Worm (Caenorhabditis elegans): ENCODE measurements around the gene Y55F3AM.13.
"Not testable (repeated sequence)": the region's sequence is repeated elsewhere in the genome, so short reads cannot be mapped to it uniquely, and the experiment has no call there.

ce11 chrIV:1061689-1062088 lies 5.6 kb upstream of the Y55F3AM.13 start:
- TF ChIP-seq snpc-4 (GFP tag; optimal IDR thresholded peaks at IDR 0.05); ztf-18 (tag; optimal IDR thresholded peaks at IDR 0.05); snpc-1.1 (tag; optimal IDR thresholded peaks at IDR 0.05; ENCODE audit: insufficient read depth); nhr-27 (tag; optimal IDR thresholded peaks at IDR 0.05): not testable (repeated sequence)
- TF ChIP-seq snpc-4 (tag; optimal IDR thresholded peaks at IDR 0.05), result peak in 3 of 4 experiments; percentile 24 to 91 (median 85)

Measured in whole organism, young adult.